Worm (Caenorhabditis elegans): Measurements from ENCODE around the gene T28C6.7.

DNA sequence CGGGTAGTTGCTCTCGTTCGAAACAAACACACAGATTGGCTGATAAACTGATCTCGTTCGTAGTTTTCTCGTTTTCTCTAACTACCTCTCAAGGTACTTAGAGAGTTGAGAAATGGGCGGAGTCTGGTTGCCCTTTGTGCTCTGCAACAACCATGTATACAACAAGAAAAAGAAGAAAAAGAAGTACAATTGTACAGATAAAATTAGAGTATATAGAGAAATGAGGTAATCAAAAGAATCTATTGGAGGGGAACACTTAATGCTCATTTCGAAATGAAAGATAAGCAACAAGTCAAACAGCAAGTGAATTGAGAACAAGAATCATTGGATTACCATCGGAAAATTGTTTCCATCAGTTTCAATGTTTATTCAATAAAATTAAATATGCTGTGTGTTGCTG lies 37.7 kb downstream of the T28C6.7 start, which contains the start of gene C09G9.1:
- no peak for TF ChIP-seq elt-3 (tag; optimal IDR thresholded peaks at IDR 0.05)
- no peak for TF ChIP-seq ama-1 (optimal IDR thresholded peaks at IDR 0.05)

All from whole organism, L2 larva.